Worm (Caenorhabditis elegans): ENCODE measurements around the gene C02E7.8.
A peak's percentile ranks its signal among the peaks of the same experiment; 100 is the strongest.

Gene C02E7.8

ce11 chrV:4913853-4914252 lies 6.7 kb downstream of the C02E7.8 start:
- TF ChIP-seq nhr-28 (tag; optimal IDR thresholded peaks at IDR 0.05): no peak

- no peak for TF ChIP-seq mdt-29 (GFP tag; IDR thresholded peaks at IDR 0.05)
- peak; percentile 32 for TF ChIP-seq aha-1 (tag)
- TF ChIP-seq nhr-28 (tag; optimal IDR thresholded peaks at IDR 0.05): peak; percentile 43
- peak; percentile 16 for TF ChIP-seq hlh-11 (tag; optimal IDR thresholded peaks at IDR 0.05)
- TF ChIP-seq nhr-48 (tag; optimal IDR thresholded peaks at IDR 0.05): peak; percentile 19
- TF ChIP-seq fos-1 (tag; optimal IDR thresholded peaks at IDR 0.05): no peak
- TF ChIP-seq aly-2 (tag; optimal IDR thresholded peaks at IDR 0.05): no peak
- peak in 1 of 2 experiments; percentile 33 for TF ChIP-seq mdl-1 (tag; optimal IDR thresholded peaks at IDR 0.05)
These were observed 8.3 kb downstream of the C02E7.8 start, which contains the start of gene H23N18.5 for ce11 chrV:4912313-4912712. Gene H23N18.5 (minus strand): TSS chrV:4912381.

ce11 chrV:4908591-4908990 lies 12.0 kb downstream of the C02E7.8 start, which contains the start of gene ugt-13:
Gene ugt-13 (plus strand): TSS chrV:4908884.
- TF ChIP-seq R02D3.7 (tag; optimal IDR thresholded peaks at IDR 0.05): no peak
- no peak for TF ChIP-seq fkh-10 (GFP tag; optimal IDR thresholded peaks at IDR 0.05)
- peak; percentile 47 for TF ChIP-seq cey-2 (tag; optimal IDR thresholded peaks at IDR 0.05; ENCODE audit: borderline replicate concordance, insufficient read depth)
- TF ChIP-seq Y48G9A.11 (GFP tag; IDR thresholded peaks at IDR 0.05): no peak
- TF ChIP-seq T20F7.1 (GFP tag; optimal IDR thresholded peaks at IDR 0.05): no peak
- TF ChIP-seq nhr-28 (tag; optimal IDR thresholded peaks at IDR 0.05): peak; percentile 94
- TF ChIP-seq nhr-237 (tag; optimal IDR thresholded peaks at IDR 0.05): no peak
- no peak for TF ChIP-seq ceh-20 (GFP tag; IDR thresholded peaks at IDR 0.05)
- TF ChIP-seq dmd-6 (GFP tag; IDR thresholded peaks at IDR 0.05): no peak
- no peak for TF ChIP-seq tra-1 (GFP tag; IDR thresholded peaks at IDR 0.05)
- peak; percentile 39 for TF ChIP-seq nhr-48 (tag; optimal IDR thresholded peaks at IDR 0.05)
- no peak for TF ChIP-seq daf-16 (GFP tag; optimal IDR thresholded peaks at IDR 0.05)
- no peak for TF ChIP-seq daf-16 (tag; optimal IDR thresholded peaks at IDR 0.05)
- no peak for TF ChIP-seq mdl-1 (tag; optimal IDR thresholded peaks at IDR 0.05)
- TF ChIP-seq lin-39 (tag; optimal IDR thresholded peaks at IDR 0.05): no peak
- TF ChIP-seq gei-8 (GFP tag; optimal IDR thresholded peaks at IDR 0.05): no peak
- TF ChIP-seq skn-1 (tag; optimal IDR thresholded peaks at IDR 0.05): no peak
- no peak for TF ChIP-seq lin-13 (GFP tag; optimal IDR thresholded peaks at IDR 0.05)
- no peak for TF ChIP-seq jun-1 (tag; optimal IDR thresholded peaks at IDR 0.05)
- no peak for TF ChIP-seq F37D6.2 (tag; optimal IDR thresholded peaks at IDR 0.05)
- TF ChIP-seq madf-9 (GFP tag; conservative IDR thresholded peaks at IDR 0.05): no peak
- TF ChIP-seq aha-1 (tag): peak; percentile 73
- TF ChIP-seq mep-1 (tag; optimal IDR thresholded peaks at IDR 0.05): peak; percentile 61
- no peak for TF ChIP-seq nhr-10 (tag; optimal IDR thresholded peaks at IDR 0.05)
- TF ChIP-seq lim-7 (GFP tag; IDR thresholded peaks at IDR 0.05): no peak
- no peak for TF ChIP-seq madf-5 (GFP tag; IDR thresholded peaks at IDR 0.05)
- TF ChIP-seq lsy-2 (tag; optimal IDR thresholded peaks at IDR 0.05): peak in 1 of 2 experiments; percentile 28
- TF ChIP-seq lin-15B (tag; optimal IDR thresholded peaks at IDR 0.05): no peak
- TF ChIP-seq vab-7 (GFP tag; IDR thresholded peaks at IDR 0.05): no peak
- no peak for TF ChIP-seq unc-130 (GFP tag; optimal IDR thresholded peaks at IDR 0.05)
- TF ChIP-seq snpc-1.2 (GFP tag; IDR thresholded peaks at IDR 0.05): no peak
- peak; percentile 33 for TF ChIP-seq nhr-102 (tag; optimal IDR thresholded peaks at IDR 0.05)
- TF ChIP-seq lir-3 (tag; optimal IDR thresholded peaks at IDR 0.05): no peak
- no peak for TF ChIP-seq F10B5.3 (tag; optimal IDR thresholded peaks at IDR 0.05)
- TF ChIP-seq mdt-29 (GFP tag; IDR thresholded peaks at IDR 0.05): no peak
- TF ChIP-seq mes-2 (tag; optimal IDR thresholded peaks at IDR 0.05; ENCODE audit: poor library complexity, severe bottlenecking): no peak
- TF ChIP-seq hif-1 (tag; optimal IDR thresholded peaks at IDR 0.05): no peak
- TF ChIP-seq hlh-30 (tag; optimal IDR thresholded peaks at IDR 0.05; ENCODE audit: insufficient read depth): peak; percentile 9
- TF ChIP-seq mxl-2 (GFP tag; conservative IDR thresholded peaks at IDR 0.05): no peak
- TF ChIP-seq ztf-7 (tag; optimal IDR thresholded peaks at IDR 0.05): peak; percentile 97
- TF ChIP-seq F44E2.7 (GFP tag; IDR thresholded peaks at IDR 0.05): no peak
- TF ChIP-seq F26F4.8 (GFP tag; conservative IDR thresholded peaks at IDR 0.05): no peak
- TF ChIP-seq ceh-82 (tag; optimal IDR thresholded peaks at IDR 0.05): no peak
- no peak for TF ChIP-seq lin-38 (GFP tag; IDR thresholded peaks at IDR 0.05)
- TF ChIP-seq hlh-11 (tag; optimal IDR thresholded peaks at IDR 0.05): no peak

Measured in whole organism, L4 larva.